Worm (Caenorhabditis elegans) whole organism, mixed stage, embryonic: Measurements from ENCODE around the gene C47D2.1.

Experiments used
- bed-3 ChIP-seq: fragments of 200-800 bp; sonication (Bioruptor generic); optimal IDR thresholded peaks from 3 replicates; lab custom pipeline; 2018; ENCODE audit warnings: mild to moderate bottlenecking, missing genetic modification characterization, moderate library complexity, missing compliant biosample characterization
- ces-1 ChIP-seq: fragments of 150-350 bp; optimal IDR thresholded peaks from 2 replicates; lab custom pipeline; 2014; ENCODE audit warnings: missing biosample characterization, missing genetic modification reagents, missing genetic modification characterization
- lin-13 ChIP-seq: fragments of 150-350 bp; optimal IDR thresholded peaks from 2 replicates; lab custom pipeline; 2014; ENCODE audit warnings: missing biosample characterization, missing genetic modification characterization
- snpc-4 ChIP-seq: fragments of 150-350 bp; optimal IDR thresholded peaks from 2 replicates; lab custom pipeline; 2014; ENCODE audit warnings: missing biosample characterization, missing genetic modification characterization

ce11 chrX:8218653-8219052, 3.8 kb downstream of the C47D2.1 start, which contains the start of gene K02A6.4:
- TF ChIP-seq ces-1 (GFP tag; lab: Kevin White, UChicago) (no peak), lin-13 (tag; lab: Kevin White, UChicago) (no peak), snpc-4 (no peak), bed-3 (no peak)
